Worm (Caenorhabditis elegans) whole organism, L1 larva: ENCODE data around the gene F26F4.6.

Source experiments
- aly-2 ChIP-seq: fragments of 150-350 bp; optimal IDR thresholded peaks from 2 replicates; lab custom pipeline; 2014; ENCODE audit warnings: missing biosample characterization, missing genetic modification characterization
- egl-27 ChIP-seq, 2 experiments: fragments of 150-350 bp in 1 of 2; sonication (generic microtip); optimal IDR thresholded peaks; 3 replicates each; lab custom pipeline; 2017 to 2018; ENCODE audit warnings: missing biosample characterization in 2 of 2, missing genetic modification characterization in 2 of 2, missing genetic modification reagents in 2 of 2
- elt-2 ChIP-seq: sonication (generic microtip); optimal IDR thresholded peaks from 2 replicates; lab custom pipeline; 2016; ENCODE audit warnings: missing genetic modification characterization, mild to moderate bottlenecking, inconsistent platforms, missing compliant biosample characterization, missing genetic modification reagents
- fos-1 ChIP-seq: fragments of 150-350 bp; optimal IDR thresholded peaks from 2 replicates; lab custom pipeline; 2014; ENCODE audit warnings: missing biosample characterization, missing genetic modification characterization
- lin-14 ChIP-seq: fragments of 200-800 bp; sonication (Bioruptor generic); optimal IDR thresholded peaks from 2 replicates; lab custom pipeline; 2018; ENCODE audit warnings: mild to moderate bottlenecking, missing genetic modification characterization, moderate library complexity, missing compliant biosample characterization
- nhr-28 ChIP-seq: fragments of 150-350 bp; optimal IDR thresholded peaks from 2 replicates; lab custom pipeline; 2014; ENCODE audit warnings: missing biosample characterization, missing genetic modification characterization
- skn-1 ChIP-seq: fragments of 150-350 bp; optimal IDR thresholded peaks from 2 replicates; lab custom pipeline; 2014; ENCODE audit warnings: missing biosample characterization, missing genetic modification characterization
- unc-62 ChIP-seq: fragments of 150-350 bp; optimal IDR thresholded peaks from 2 replicates; lab custom pipeline; 2014; ENCODE audit warnings: missing biosample characterization, missing genetic modification reagents, missing genetic modification characterization

ce11 chrIII:4917077-4917476 lies 23.6 kb upstream of the F26F4.6 start, which contains the start of gene rars-1:
- TF ChIP-seq egl-27 (tag; optimal IDR thresholded peaks at IDR 0.05; lab: Kevin White, UChicago) (no peak), elt-2 (tag; lab: Kevin White, UChicago) (no peak), aly-2 (tag; lab: Kevin White, UChicago) (no peak), fos-1 (tag; lab: Kevin White, UChicago) (no peak), lin-14 (GFP tag; lab: Kevin White, UChicago) (no peak), nhr-28 (tag; lab: Kevin White, UChicago) (no peak), skn-1 (no peak), unc-62 (GFP tag; lab: Kevin White, UChicago) (no peak)
